Fruit fly (Drosophila melanogaster) whole organism, prepupa: ENCODE data around the gene Argl.

Experiments used
- CG11762 ChIP-seq: fragments of 200-800 bp; sonication (Bioruptor generic); optimal IDR thresholded peaks from 3 replicates; lab custom pipeline; 2016; ENCODE audit warnings: missing biosample characterization, missing genetic modification characterization; ENCODE audit not compliant: insufficient read depth
- CG15336 ChIP-seq: fragments of 200-800 bp; sonication (Bioruptor generic); IDR thresholded peaks from 2 replicates; pipeline ENCODE4 v1.3.6; 2022; ENCODE audit warnings: missing biosample characterization, missing genetic modification characterization
- CG34406 ChIP-seq: fragments of 200-800 bp; sonication (Bioruptor generic); optimal IDR thresholded peaks from 3 replicates; lab custom pipeline; 2016; ENCODE audit warnings: missing biosample characterization, missing genetic modification characterization
- CG4318 ChIP-seq: fragments of 200-800 bp; sonication (Bioruptor generic); optimal IDR thresholded peaks from 3 replicates; lab custom pipeline; 2017; ENCODE audit warnings: missing biosample characterization, mild to moderate bottlenecking, missing genetic modification characterization
- CG6276 ChIP-seq: fragments of 200-800 bp; sonication (Bioruptor generic); optimal IDR thresholded peaks from 2 replicates; lab custom pipeline; 2017; ENCODE audit warnings: missing biosample characterization, mild to moderate bottlenecking, missing genetic modification characterization
- CG6808 ChIP-seq: fragments of 200-800 bp; sonication (Bioruptor generic); optimal IDR thresholded peaks from 3 replicates; lab custom pipeline; 2017; ENCODE audit warnings: missing biosample characterization, missing genetic modification characterization, mild to moderate bottlenecking, moderate library complexity, missing genetic modification reagents
- Hr39 ChIP-seq: fragments of 200-800 bp; sonication (Bioruptor generic); optimal IDR thresholded peaks from 2 replicates; lab custom pipeline; 2016; ENCODE audit warnings: missing biosample characterization, missing genetic modification characterization
- Lpt ChIP-seq: fragments of 200-800 bp; sonication (Bioruptor generic); optimal IDR thresholded peaks from 3 replicates; lab custom pipeline; 2016; ENCODE audit warnings: missing biosample characterization, missing genetic modification characterization
- Sox102F ChIP-seq: fragments of 200-800 bp; sonication (Bioruptor generic); optimal IDR thresholded peaks from 2 replicates; lab custom pipeline; 2016; ENCODE audit warnings: missing biosample characterization, mild to moderate bottlenecking, missing genetic modification characterization
- topi ChIP-seq: fragments of 200-800 bp; sonication (Bioruptor generic); optimal IDR thresholded peaks from 3 replicates; lab custom pipeline; 2016; ENCODE audit warnings: missing biosample characterization, missing genetic modification characterization
- vri ChIP-seq: fragments of 200-800 bp; sonication (Bioruptor generic); optimal IDR thresholded peaks from 3 replicates; lab custom pipeline; 2016; ENCODE audit warnings: missing biosample characterization, mild to moderate bottlenecking, missing genetic modification characterization

DNA sequence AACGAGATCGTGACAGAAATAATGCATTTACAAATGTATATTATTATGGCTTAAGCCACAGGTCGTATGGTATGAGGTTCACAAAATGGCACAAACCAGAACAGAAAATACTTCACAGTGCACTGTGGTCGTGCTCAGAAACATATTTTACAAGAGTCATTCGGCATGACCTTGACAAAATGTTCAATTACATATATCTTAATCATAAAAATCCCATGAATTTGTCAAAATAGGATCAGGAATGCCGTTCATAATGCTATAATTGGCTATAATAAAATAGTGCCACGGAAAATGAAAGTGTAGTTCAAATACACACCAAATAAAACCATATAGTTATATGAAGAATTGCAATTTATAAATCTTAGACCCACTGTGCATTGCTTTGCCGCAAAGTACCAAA lies 22.3 kb downstream of the Argl start:
- TF ChIP-seq Sox102F (GFP tag; lab: Kevin White, UChicago) (no peak), Lpt (peak; percentile 49), topi (GFP tag; lab: Kevin White, UChicago) (no peak), CG6276 (GFP tag; lab: Kevin White, UChicago) (peak; percentile 51), CG15336 (GFP tag; lab: Robert Waterston, UW) (peak; percentile 62), CG11762 (GFP tag; lab: Kevin White, UChicago) (peak; percentile 25), CG34406 (GFP tag; lab: Kevin White, UChicago) (peak; percentile 14), Hr39 (GFP tag; lab: Kevin White, UChicago) (peak; percentile 17), CG4318 (GFP tag; lab: Kevin White, UChicago) (peak; percentile 62), CG6808 (peak; percentile 70), vri (GFP tag; lab: Kevin White, UChicago) (no peak)
